Worm (Caenorhabditis elegans) whole organism, L4 larva: ENCODE data around the gene srz-83.
A peak's percentile ranks its signal among the peaks of the same experiment; 100 is the strongest.

ENCODE experiments used
- D1046.2 ChIP-seq: fragments of 200-800 bp; sonication (Bioruptor generic); IDR thresholded peaks from 2 replicates; pipeline ENCODE4 v1.3.6; 2022; ENCODE audit warnings: missing genetic modification characterization, missing compliant biosample characterization
- F10B5.3 ChIP-seq: sonication (generic microtip); optimal IDR thresholded peaks from 2 replicates; lab custom pipeline; 2016; ENCODE audit warnings: mild to moderate bottlenecking, missing genetic modification characterization, missing compliant biosample characterization
- R02D3.7 ChIP-seq: fragments of 150-350 bp; sonication (generic microtip); optimal IDR thresholded peaks from 3 replicates; lab custom pipeline; 2014; ENCODE audit warnings: missing biosample characterization, missing genetic modification characterization
- T26A8.4 ChIP-seq: fragments of 200-800 bp; sonication (Bioruptor generic); IDR thresholded peaks from 2 replicates; pipeline ENCODE4 v1.3.6; 2022; ENCODE audit warnings: missing genetic modification characterization, missing compliant biosample characterization
- ZK337.2 ChIP-seq: fragments of 200-800 bp; sonication (Bioruptor generic); IDR thresholded peaks from 2 replicates; pipeline ENCODE4 v1.3.6; 2022; ENCODE audit warnings: missing genetic modification reagents, missing genetic modification characterization, missing compliant biosample characterization
- ZK546.5 ChIP-seq, 2 experiments: sonication (generic microtip); optimal IDR thresholded peaks; 2 replicates each; lab custom pipeline; 2017; ENCODE audit warnings: missing biosample characterization in 2 of 2, missing genetic modification characterization in 2 of 2
- arid-1 ChIP-seq: fragments of 200-800 bp; sonication (Bioruptor generic); conservative IDR thresholded peaks from 2 replicates; pipeline ENCODE4 v1.3.6; 2022; ENCODE audit warnings: missing genetic modification reagents, missing genetic modification characterization, missing compliant biosample characterization
- ceh-28 ChIP-seq: fragments of 150-350 bp; optimal IDR thresholded peaks from 2 replicates; lab custom pipeline; 2014; ENCODE audit warnings: missing biosample characterization, missing genetic modification reagents, missing genetic modification characterization
- ceh-32 ChIP-seq: sonication (generic microtip); optimal IDR thresholded peaks from 2 replicates; lab custom pipeline; 2016; ENCODE audit warnings: mild to moderate bottlenecking, missing genetic modification characterization, missing compliant biosample characterization; ENCODE audit not compliant: poor library complexity
- ceh-82 ChIP-seq: sonication (generic microtip); optimal IDR thresholded peaks from 2 replicates; lab custom pipeline; 2017; ENCODE audit warnings: missing biosample characterization, missing genetic modification characterization
- daf-16 ChIP-seq, 3 experiments: sonication (generic microtip); optimal IDR thresholded peaks; 2 replicates each; lab custom pipeline; 2016 to 2017; ENCODE audit warnings: missing genetic modification characterization in 3 of 3, missing genetic modification reagents in 3 of 3, mild to moderate bottlenecking in 2 of 3, missing compliant biosample characterization in 2 of 3, missing biosample characterization in 1 of 3, moderate library complexity in 1 of 3
- dmd-6 ChIP-seq: fragments of 200-800 bp; sonication (Bioruptor generic); IDR thresholded peaks from 2 replicates; pipeline ENCODE4 v1.3.6; 2022; ENCODE audit warnings: missing genetic modification reagents, missing genetic modification characterization, missing compliant biosample characterization
- dmd-9 ChIP-seq: fragments of 200-800 bp; sonication (Bioruptor generic); IDR thresholded peaks from 2 replicates; pipeline ENCODE4 v1.3.6; 2022; ENCODE audit warnings: missing genetic modification reagents, missing genetic modification characterization, missing compliant biosample characterization
- dve-1 ChIP-seq: sonication (generic microtip); optimal IDR thresholded peaks from 2 replicates; lab custom pipeline; 2017; ENCODE audit warnings: antibody characterized with exemption, mild to moderate bottlenecking, missing genetic modification characterization, missing compliant biosample characterization; ENCODE audit not compliant: insufficient read depth
- gei-8 ChIP-seq: fragments of 200-800 bp; sonication (Bioruptor generic); optimal IDR thresholded peaks from 2 replicates; lab custom pipeline; 2018; ENCODE audit warnings: mild to moderate bottlenecking, missing genetic modification characterization, missing compliant biosample characterization
- hlh-11 ChIP-seq: fragments of 200-800 bp; sonication (Bioruptor generic); optimal IDR thresholded peaks from 2 replicates; lab custom pipeline; 2018; ENCODE audit warnings: mild to moderate bottlenecking, missing genetic modification characterization, missing compliant biosample characterization
- hlh-30 ChIP-seq: sonication (generic microtip); optimal IDR thresholded peaks from 2 replicates; lab custom pipeline; 2017; ENCODE audit warnings: antibody characterized with exemption, mild to moderate bottlenecking, missing genetic modification characterization, missing compliant biosample characterization; ENCODE audit not compliant: insufficient read depth
- jun-1 ChIP-seq: fragments of 150-350 bp; optimal IDR thresholded peaks from 2 replicates; lab custom pipeline; 2014; ENCODE audit warnings: missing biosample characterization, missing genetic modification reagents, missing genetic modification characterization
- lim-7 ChIP-seq: fragments of 200-800 bp; sonication (Bioruptor generic); IDR thresholded peaks from 2 replicates; pipeline ENCODE4 v1.3.6; 2022; ENCODE audit warnings: missing genetic modification characterization, missing compliant biosample characterization
- lin-1 ChIP-seq: fragments of 200-800 bp; sonication (Bioruptor generic); IDR thresholded peaks from 2 replicates; pipeline ENCODE4 v1.3.6; 2022; ENCODE audit warnings: missing genetic modification reagents, missing genetic modification characterization, missing compliant biosample characterization
- lin-38 ChIP-seq: fragments of 200-800 bp; sonication (Bioruptor generic); IDR thresholded peaks from 2 replicates; pipeline ENCODE4 v1.3.6; 2022; ENCODE audit warnings: missing genetic modification reagents, missing genetic modification characterization, missing compliant biosample characterization
- lin-39 ChIP-seq: fragments of 150-350 bp; optimal IDR thresholded peaks from 2 replicates; lab custom pipeline; 2014; ENCODE audit warnings: missing biosample characterization, missing genetic modification reagents, missing genetic modification characterization
- mep-1 ChIP-seq: fragments of 150-350 bp; sonication (generic microtip); optimal IDR thresholded peaks from 3 replicates; lab custom pipeline; 2014; ENCODE audit warnings: missing biosample characterization, missing genetic modification characterization
- mes-2 ChIP-seq: sonication (generic microtip); optimal IDR thresholded peaks from 2 replicates; lab custom pipeline; 2016; ENCODE audit warnings: missing genotype, mild to moderate bottlenecking, missing genetic modification characterization, missing compliant biosample characterization; ENCODE audit not compliant: poor library complexity, severe bottlenecking
- nhr-102 ChIP-seq: sonication (generic microtip); optimal IDR thresholded peaks from 2 replicates; lab custom pipeline; 2016; ENCODE audit warnings: mild to moderate bottlenecking, missing genetic modification characterization, moderate library complexity, missing compliant biosample characterization
- nhr-28 ChIP-seq: fragments of 150-350 bp; optimal IDR thresholded peaks from 2 replicates; lab custom pipeline; 2014; ENCODE audit warnings: missing biosample characterization, missing genetic modification characterization
- nhr-48 ChIP-seq: sonication (generic microtip); optimal IDR thresholded peaks from 2 replicates; lab custom pipeline; 2016; ENCODE audit warnings: mild to moderate bottlenecking, missing genetic modification characterization, missing compliant biosample characterization
- nhr-6 ChIP-seq: fragments of 150-350 bp; optimal IDR thresholded peaks from 2 replicates; lab custom pipeline; 2014; ENCODE audit warnings: missing biosample characterization, missing genetic modification characterization
- pha-4 ChIP-seq, 2 experiments: fragments of 150-350 bp in 1 of 2; fragments of 200-800 bp in 1 of 2; sonication (Bioruptor generic) in 1 of 2; IDR thresholded peaks in 1 of 2; optimal IDR thresholded peaks in 1 of 2; 2 replicates each; pipeline versions ENCODE4 v1.3.6 to Lab custom; 2014 to 2022; ENCODE audit warnings: missing genetic modification characterization in 2 of 2, missing genetic modification reagents in 2 of 2, missing biosample characterization in 1 of 2, missing compliant biosample characterization in 1 of 2
- pqm-1 ChIP-seq: sonication (generic microtip); optimal IDR thresholded peaks from 2 replicates; lab custom pipeline; 2017; ENCODE audit warnings: missing biosample characterization, missing genetic modification characterization
- skn-1 ChIP-seq: fragments of 150-350 bp; optimal IDR thresholded peaks from 2 replicates; lab custom pipeline; 2014; ENCODE audit warnings: missing biosample characterization, missing genetic modification characterization
- tra-1 ChIP-seq: fragments of 200-800 bp; sonication (Bioruptor generic); IDR thresholded peaks from 2 replicates; pipeline ENCODE4 v1.3.6; 2022; ENCODE audit warnings: missing genetic modification reagents, missing genetic modification characterization, missing compliant biosample characterization

srz-83 gene

ce11 chrIV:3539872-3540271, 35.6 kb downstream of the srz-83 start, which contains the start of gene B0212.3:
TSS of gene B0212.3 (plus strand) at chrIV:3540172.
- TF ChIP-seq pqm-1 (tag; lab: Kevin White, UChicago) (no peak), lin-39 (tag; lab: Kevin White, UChicago) (no peak)

ce11 chrIV:3545060-3545459, 40.8 kb downstream of the srz-83 start:
- no peak for TF ChIP-seq mep-1
- peak; percentile 87 for TF ChIP-seq ceh-28 (tag; lab: Kevin White, UChicago)
- no peak for TF ChIP-seq hlh-30 (tag; lab: Kevin White, UChicago)
- TF ChIP-seq lim-7 (GFP tag; lab: Robert Waterston, UW), result no peak
- TF ChIP-seq D1046.2, result no peak
- TF ChIP-seq ceh-32 (tag; lab: Kevin White, UChicago), result no peak
- TF ChIP-seq, all 104 proteins: peak for 1

- TF ChIP-seq R02D3.7, result no peak
- no peak for TF ChIP-seq dmd-9 (GFP tag; lab: Robert Waterston, UW)
Observed at ce11 chrIV:3547500-3547899, 43.3 kb downstream of the srz-83 start, which contains the start of gene nstp-6. TSS of gene nstp-6 (minus strand) at chrIV:3547600.

DNA sequence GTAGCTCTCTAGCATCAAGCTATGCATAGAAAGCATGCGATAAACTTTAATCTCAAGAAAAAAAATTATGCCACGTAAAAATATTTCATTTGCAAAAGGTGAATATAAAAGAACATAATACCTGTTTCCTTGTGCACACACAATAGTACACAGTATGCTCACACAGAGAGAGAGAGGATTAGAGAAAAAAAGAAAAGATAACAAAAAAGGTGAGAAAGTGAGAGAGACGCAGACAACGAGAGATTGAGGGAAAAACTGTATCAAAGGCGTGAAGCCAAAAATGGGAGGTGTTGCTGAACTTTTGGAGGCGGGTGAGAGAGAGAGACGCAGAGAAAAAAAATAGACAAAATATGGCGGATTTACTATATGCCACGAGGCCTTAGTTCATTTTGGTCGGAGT, 44.1 kb downstream of the srz-83 start:
- TF ChIP-seq gei-8 (GFP tag; lab: Kevin White, UChicago) (no peak), F10B5.3 (tag; lab: Kevin White, UChicago) (peak; percentile 47), ZK337.2 (GFP tag; lab: Robert Waterston, UW) (no peak), hlh-11 (peak; percentile 63), lin-1 (GFP tag; lab: Robert Waterston, UW) (no peak), lim-7 (GFP tag; lab: Robert Waterston, UW) (no peak), hlh-30 (tag; lab: Kevin White, UChicago) (peak; percentile 26), pqm-1 (tag; lab: Kevin White, UChicago) (peak; percentile 48), arid-1 (GFP tag; lab: Robert Waterston, UW) (no peak), mep-1 (peak; percentile 50), skn-1 (tag; lab: Kevin White, UChicago) (no peak), daf-16 (GFP tag; optimal IDR thresholded peaks at IDR 0.05; lab: Kevin White, UChicago) (no peak), daf-16 (tag; optimal IDR thresholded peaks at IDR 0.05; lab: Kevin White, UChicago) (peak; percentile 76), mes-2 (tag; lab: Kevin White, UChicago) (peak; percentile 57), pha-4 (GFP tag; IDR thresholded peaks at IDR 0.05; lab: Robert Waterston, UW) (no peak), pha-4 (tag; optimal IDR thresholded peaks at IDR 0.05; lab: Kevin White, UChicago) (peak; percentile 63), ceh-82 (tag; lab: Kevin White, UChicago) (no peak), tra-1 (GFP tag; lab: Robert Waterston, UW) (no peak), T26A8.4 (peak; percentile 36; the same call in 1 of the 2 replicates), ZK546.5 (tag; optimal IDR thresholded peaks at IDR 0.05; lab: Kevin White, UChicago) (no peak), lin-38 (GFP tag; lab: Robert Waterston, UW) (peak; percentile 43), nhr-48 (tag; lab: Kevin White, UChicago) (peak; percentile 25), nhr-28 (peak; percentile 73), jun-1 (tag; lab: Kevin White, UChicago) (peak; percentile 10), dve-1 (tag; lab: Kevin White, UChicago) (peak; percentile 90), dmd-6 (GFP tag; lab: Robert Waterston, UW) (peak; percentile 25; the same call in 1 of the 2 replicates), nhr-6 (peak; percentile 86), nhr-102 (tag; lab: Kevin White, UChicago) (peak; percentile 27)
